Fruit fly (Drosophila melanogaster) whole organism, embryonic: ENCODE data around the gene CIA30.

ENCODE experiments used
- CG10462 ChIP-seq: fragments of 200-800 bp; sonication (Bioruptor generic); optimal IDR thresholded peaks from 2 replicates; lab custom pipeline; 2016; ENCODE audit warnings: missing biosample characterization, missing genetic modification characterization
- CG11085 ChIP-seq: fragments of 200-800 bp; sonication (Bioruptor generic); IDR thresholded peaks from 2 replicates; pipeline ENCODE4 v1.3.6; 2022; ENCODE audit warnings: missing biosample characterization, missing genetic modification characterization
- CG11247 ChIP-seq: fragments of 200-800 bp; sonication (Bioruptor generic); IDR thresholded peaks from 2 replicates; pipeline ENCODE4 v1.3.6; 2022; ENCODE audit warnings: missing biosample characterization, missing genetic modification characterization
- CG11560 ChIP-seq: fragments of 200-800 bp; sonication (Bioruptor generic); IDR thresholded peaks from 3 replicates; pipeline ENCODE4 v1.3.6; 2022; ENCODE audit warnings: missing biosample characterization, missing genetic modification characterization
- CG11696 ChIP-seq: fragments of 200-800 bp; sonication (Bioruptor generic); IDR thresholded peaks from 2 replicates; pipeline ENCODE4 v1.3.6; 2022; ENCODE audit warnings: missing biosample characterization, missing genetic modification characterization
- CG12104 ChIP-seq: fragments of 200-800 bp; sonication (Bioruptor generic); optimal IDR thresholded peaks from 3 replicates; lab custom pipeline; 2016; ENCODE audit warnings: missing biosample characterization, missing genetic modification characterization
- CG12942 ChIP-seq: fragments of 200-800 bp; sonication (Bioruptor generic); optimal IDR thresholded peaks from 3 replicates; lab custom pipeline; 2016; ENCODE audit warnings: missing biosample characterization, missing genetic modification characterization
- CG13775 ChIP-seq: fragments of 200-800 bp; sonication (Bioruptor generic); optimal IDR thresholded peaks from 3 replicates; lab custom pipeline; 2017; ENCODE audit warnings: missing biosample characterization, mild to moderate bottlenecking, missing genetic modification characterization
- CG14050 ChIP-seq: fragments of 200-800 bp; sonication (Bioruptor generic); IDR thresholded peaks from 3 replicates; pipeline ENCODE4 v1.3.6; 2022; ENCODE audit warnings: missing biosample characterization, missing genetic modification characterization
- CG14860 ChIP-seq: fragments of 200-800 bp; sonication (Bioruptor generic); IDR thresholded peaks from 3 replicates; pipeline ENCODE4 v1.3.6; 2022; ENCODE audit warnings: missing biosample characterization, missing genetic modification characterization; ENCODE audit not compliant: partially characterized antibody
- CG15011 ChIP-seq: fragments of 200-800 bp; sonication (Bioruptor generic); optimal IDR thresholded peaks from 3 replicates; lab custom pipeline; 2018; ENCODE audit warnings: missing biosample characterization, mild to moderate bottlenecking, missing genetic modification characterization
- CG15073 ChIP-seq: fragments of 200-800 bp; sonication (Bioruptor generic); optimal IDR thresholded peaks from 2 replicates; lab custom pipeline; 2016; ENCODE audit warnings: missing biosample characterization, missing genetic modification characterization
- CG1529 ChIP-seq: fragments of 200-800 bp; sonication (Bioruptor generic); optimal IDR thresholded peaks from 3 replicates; lab custom pipeline; 2018; ENCODE audit warnings: missing biosample characterization, missing genetic modification characterization
- CG17359 ChIP-seq: fragments of 200-800 bp; sonication (Bioruptor generic); optimal IDR thresholded peaks from 3 replicates; lab custom pipeline; 2018; ENCODE audit warnings: missing biosample characterization, mild to moderate bottlenecking, missing genetic modification characterization, moderate library complexity
- CG17802 ChIP-seq: fragments of 200-800 bp; sonication (Bioruptor generic); optimal IDR thresholded peaks from 2 replicates; lab custom pipeline; 2018; ENCODE audit warnings: missing biosample characterization, mild to moderate bottlenecking, missing genetic modification characterization, moderate library complexity
- CG17829 ChIP-seq: fragments of 200-800 bp; optimal IDR thresholded peaks from 2 replicates; lab custom pipeline; 2019; ENCODE audit warnings: missing biosample characterization, mild to moderate bottlenecking, missing genetic modification characterization, moderate library complexity
- CG1832 ChIP-seq: fragments of 200-800 bp; sonication (Bioruptor generic); optimal IDR thresholded peaks from 2 replicates; lab custom pipeline; 2017; ENCODE audit warnings: missing biosample characterization, mild to moderate bottlenecking, missing genetic modification characterization, inconsistent platforms
- CG2875 ChIP-seq: fragments of 200-800 bp; sonication (Bioruptor generic); optimal IDR thresholded peaks from 2 replicates; lab custom pipeline; 2017; ENCODE audit warnings: missing biosample characterization, mild to moderate bottlenecking, missing genetic modification characterization, missing genetic modification reagents
- CG31441 ChIP-seq: fragments of 200-800 bp; sonication (Bioruptor generic); IDR thresholded peaks from 2 replicates; pipeline ENCODE4 v1.3.6; 2022; ENCODE audit warnings: missing biosample characterization, missing genetic modification characterization
- CG3995 ChIP-seq: fragments of 200-800 bp; sonication (Bioruptor generic); optimal IDR thresholded peaks from 3 replicates; lab custom pipeline; 2016; ENCODE audit warnings: missing biosample characterization, missing genetic modification characterization
- CG4707 ChIP-seq: fragments of 200-800 bp; sonication (Bioruptor generic); optimal IDR thresholded peaks from 2 replicates; lab custom pipeline; 2018; ENCODE audit warnings: missing biosample characterization, mild to moderate bottlenecking, missing genetic modification characterization, moderate library complexity
- CG8388 ChIP-seq: fragments of 200-800 bp; sonication (Bioruptor generic); optimal IDR thresholded peaks from 2 replicates; lab custom pipeline; 2019; ENCODE audit warnings: missing biosample characterization, mild to moderate bottlenecking, missing genetic modification characterization, moderate library complexity
- Dek ChIP-seq: fragments of 200-800 bp; sonication (Bioruptor generic); optimal IDR thresholded peaks from 3 replicates; lab custom pipeline; 2019; ENCODE audit warnings: missing biosample characterization, mild to moderate bottlenecking, missing genetic modification characterization, moderate library complexity
- Doc2 ChIP-seq: fragments of 200-800 bp; sonication (Bioruptor generic); IDR thresholded peaks from 2 replicates; pipeline ENCODE4 v1.3.6; 2022; ENCODE audit warnings: missing biosample characterization, missing genetic modification characterization
- Elba2 ChIP-seq: fragments of 200-800 bp; sonication (Bioruptor generic); optimal IDR thresholded peaks from 3 replicates; lab custom pipeline; 2016; ENCODE audit warnings: missing biosample characterization, missing genetic modification characterization
- Fer3 ChIP-seq: fragments of 200-800 bp; sonication (Bioruptor generic); optimal IDR thresholded peaks from 2 replicates; lab custom pipeline; 2018; ENCODE audit warnings: missing biosample characterization, mild to moderate bottlenecking, missing genetic modification characterization, moderate library complexity
- HLH4C ChIP-seq: fragments of 200-800 bp; sonication (Bioruptor generic); IDR thresholded peaks from 3 replicates; pipeline ENCODE4 v1.3.6; 2022; ENCODE audit warnings: missing biosample characterization, missing genetic modification characterization; ENCODE audit not compliant: partially characterized antibody
- HLHmδ ChIP-seq: fragments of 200-800 bp; sonication (Bioruptor generic); optimal IDR thresholded peaks from 2 replicates; lab custom pipeline; 2018; ENCODE audit warnings: missing biosample characterization, mild to moderate bottlenecking, missing genetic modification characterization, moderate library complexity
- Hsf ChIP-seq: fragments of 200-800 bp; sonication (Bioruptor generic); optimal IDR thresholded peaks from 3 replicates; lab custom pipeline; 2016; ENCODE audit warnings: missing biosample characterization, missing genetic modification characterization
- MBD-R2 ChIP-seq: fragments of 200-800 bp; sonication (Bioruptor generic); IDR thresholded peaks from 2 replicates; pipeline ENCODE4 v1.3.6; 2022; ENCODE audit warnings: missing biosample characterization, missing genetic modification characterization
- Nf-YC ChIP-seq: fragments of 200-800 bp; optimal IDR thresholded peaks from 3 replicates; lab custom pipeline; 2019; ENCODE audit warnings: missing biosample characterization, mild to moderate bottlenecking, missing genetic modification characterization, moderate library complexity
- Optix ChIP-seq: fragments of 200-800 bp; sonication (Bioruptor generic); IDR thresholded peaks from 3 replicates; pipeline ENCODE4 v1.3.6; 2022; ENCODE audit warnings: missing biosample characterization, missing genetic modification characterization
- Side ChIP-seq: fragments of 200-800 bp; sonication (Bioruptor generic); optimal IDR thresholded peaks from 2 replicates; lab custom pipeline; 2016; ENCODE audit warnings: missing biosample characterization, missing genetic modification characterization
- YL-1 ChIP-seq: fragments of 200-800 bp; sonication (Bioruptor generic); optimal IDR thresholded peaks from 3 replicates; lab custom pipeline; 2017; ENCODE audit warnings: missing biosample characterization, mild to moderate bottlenecking, missing genetic modification characterization
- bab2 ChIP-seq: fragments of 200-800 bp; sonication (Bioruptor generic); optimal IDR thresholded peaks from 2 replicates; lab custom pipeline; 2016; ENCODE audit warnings: missing biosample characterization, missing genetic modification characterization
- br ChIP-seq: fragments of >200 bp; optimal IDR thresholded peaks from 2 replicates; lab custom pipeline; 2017
- chif ChIP-seq, 2 experiments: fragments of 200-800 bp; sonication (Bioruptor generic); optimal IDR thresholded peaks; 3 replicates each; lab custom pipeline; 2016; ENCODE audit warnings: missing biosample characterization in 2 of 2, missing genetic modification characterization in 2 of 2
- fd3F ChIP-seq: fragments of 200-800 bp; sonication (Bioruptor generic); optimal IDR thresholded peaks from 2 replicates; lab custom pipeline; 2018; ENCODE audit warnings: missing biosample characterization, mild to moderate bottlenecking, missing genetic modification characterization, moderate library complexity
- jumu ChIP-seq: fragments of 200-800 bp; sonication (Bioruptor generic); optimal IDR thresholded peaks from 3 replicates; lab custom pipeline; 2016; ENCODE audit warnings: missing biosample characterization, missing genetic modification characterization
- ken ChIP-seq: fragments of 200-800 bp; sonication (Bioruptor generic); IDR thresholded peaks from 3 replicates; pipeline ENCODE4 v1.3.6; 2022; ENCODE audit warnings: missing biosample characterization, missing genetic modification characterization
- lbe ChIP-seq: fragments of 200-800 bp; sonication (Bioruptor generic); optimal IDR thresholded peaks from 2 replicates; lab custom pipeline; 2016; ENCODE audit warnings: missing biosample characterization, mild to moderate bottlenecking, missing genetic modification characterization
- nau ChIP-seq: fragments of 200-800 bp; sonication (Bioruptor generic); optimal IDR thresholded peaks from 3 replicates; lab custom pipeline; 2017; ENCODE audit warnings: missing biosample characterization, mild to moderate bottlenecking, missing genetic modification characterization, missing genetic modification reagents
- onecut ChIP-seq: fragments of 200-800 bp; sonication (Bioruptor generic); IDR thresholded peaks from 2 replicates; pipeline ENCODE4 v1.3.6; 2022; ENCODE audit warnings: missing biosample characterization, missing genetic modification characterization
- pho ChIP-seq: fragments of 200-800 bp; sonication (Bioruptor generic); optimal IDR thresholded peaks from 2 replicates; lab custom pipeline; 2016; ENCODE audit warnings: missing biosample characterization, missing genetic modification characterization
- pum ChIP-seq: fragments of 200-800 bp; sonication (Bioruptor generic); optimal IDR thresholded peaks from 2 replicates; lab custom pipeline; 2016; ENCODE audit warnings: missing biosample characterization, missing genetic modification characterization
- ranshi ChIP-seq: fragments of 200-800 bp; sonication (Bioruptor generic); IDR thresholded peaks from 2 replicates; pipeline ENCODE4 v1.3.6; 2022; ENCODE audit warnings: missing biosample characterization, missing genetic modification characterization
- slou ChIP-seq: fragments of 200-800 bp; sonication (Bioruptor generic); optimal IDR thresholded peaks from 3 replicates; lab custom pipeline; 2016; ENCODE audit warnings: missing biosample characterization, missing genetic modification characterization
- sr ChIP-seq: fragments of 200-800 bp; sonication (Bioruptor generic); IDR thresholded peaks from 3 replicates; pipeline ENCODE4 v1.3.6; 2022; ENCODE audit warnings: missing biosample characterization, missing genetic modification characterization
- tgo ChIP-seq: fragments of 200-800 bp; sonication (Bioruptor generic); IDR thresholded peaks from 3 replicates; pipeline ENCODE4 v1.3.6; 2022; ENCODE audit warnings: missing biosample characterization, missing genetic modification characterization
- unc-4 ChIP-seq: fragments of 200-800 bp; sonication (Bioruptor generic); IDR thresholded peaks from 2 replicates; pipeline ENCODE4 v1.3.6; 2022; ENCODE audit warnings: missing biosample characterization, missing genetic modification characterization; ENCODE audit not compliant: partially characterized antibody
- wek ChIP-seq: fragments of 200-800 bp; sonication (Bioruptor generic); optimal IDR thresholded peaks from 3 replicates; lab custom pipeline; 2018; ENCODE audit warnings: missing biosample characterization, mild to moderate bottlenecking, missing genetic modification characterization, moderate library complexity

Gene CIA30

dm6 chr3R:29716782-29717317 is 19.9 kb upstream of the CIA30 start, which contains the start of gene Obp99b (continued):
- TF ChIP-seq sr (GFP tag; lab: Robert Waterston, UW) (peak; percentile 73; the same call in 2 of the 3 replicates), br (lab: Kevin White, UChicago) (no peak), CG3995 (GFP tag; lab: Kevin White, UChicago) (no peak), Nf-YC (tag; lab: Kevin White, UChicago) (peak; percentile 25), HLH4C (GFP tag; lab: Robert Waterston, UW) (no peak), jumu (GFP tag; lab: Kevin White, UChicago) (peak; percentile 52), CG2875 (GFP tag; lab: Kevin White, UChicago) (peak; percentile 90), CG11696 (GFP tag; lab: Robert Waterston, UW) (peak; percentile 61), CG17829 (tag; lab: Kevin White, UChicago) (peak; percentile 77), YL-1 (GFP tag; lab: Kevin White, UChicago) (peak; percentile 52), nau (peak; percentile 70), CG11085 (GFP tag; lab: Robert Waterston, UW) (peak; percentile 70), Fer3 (tag; lab: Kevin White, UChicago) (peak; percentile 68), CG17802 (tag; lab: Kevin White, UChicago) (peak; percentile 82), fd3F (GFP tag; lab: Kevin White, UChicago) (peak; percentile 43), lbe (no peak), pum (peak; percentile 68), CG1832 (GFP tag; lab: Kevin White, UChicago) (no peak), CG15073 (GFP tag; lab: Kevin White, UChicago) (no peak), CG14860 (GFP tag; lab: Robert Waterston, UW) (no peak), Optix (GFP tag; lab: Robert Waterston, UW) (peak; percentile 84), unc-4 (GFP tag; lab: Robert Waterston, UW) (no peak), chif (GFP tag; optimal IDR thresholded peaks at IDR 0.05; lab: Kevin White, UChicago) (peak; percentile 56 to 84), CG17359 (tag; lab: Kevin White, UChicago) (peak; percentile 80), tgo (GFP tag; lab: Robert Waterston, UW) (peak; percentile 68), CG12942 (GFP tag; lab: Kevin White, UChicago) (peak; percentile 60), CG31441 (GFP tag; lab: Robert Waterston, UW) (peak; percentile 53), CG10462 (peak; percentile 9), slou (GFP tag; lab: Kevin White, UChicago) (no peak), ken (GFP tag; lab: Robert Waterston, UW) (peak; percentile 85), Elba2 (peak; percentile 62), MBD-R2 (GFP tag; lab: Robert Waterston, UW) (0 out of 2 replicates have a peak, but pooled peaks have one; percentile 18), Dek (peak; percentile 6), Side (peak; percentile 82), CG12104 (GFP tag; lab: Kevin White, UChicago) (peak; percentile 63), onecut (GFP tag; lab: Robert Waterston, UW) (peak; percentile 92), pho (GFP tag; lab: Kevin White, UChicago) (no peak), CG4707 (GFP tag; lab: Kevin White, UChicago) (peak; percentile 82), Hsf (peak; percentile 84), bab2 (peak; percentile 56), CG11560 (tag; lab: Robert Waterston, UW) (0 out of 3 replicates have a peak, but pooled peaks have one; percentile 54), ranshi (GFP tag; lab: Robert Waterston, UW) (peak; percentile 69), Doc2 (0 out of 2 replicates have a peak, but pooled peaks have one; percentile 34), CG11247 (peak; percentile 87), CG1529 (GFP tag; lab: Kevin White, UChicago) (peak; percentile 83), CG15011 (GFP tag; lab: Kevin White, UChicago) (peak; percentile 48), CG8388 (peak; percentile 53), CG13775 (GFP tag; lab: Kevin White, UChicago) (peak; percentile 80), CG14050 (GFP tag; lab: Robert Waterston, UW) (peak; percentile 61; the same call in 2 of the 3 replicates), wek (GFP tag; lab: Kevin White, UChicago) (peak; percentile 86), HLHmδ (GFP tag; lab: Kevin White, UChicago) (peak; percentile 99)
